Worm (Caenorhabditis elegans) whole organism, midembryonic: ENCODE measurements around the gene cone-1.

Experiments
- flt-1 ChIP-seq: fragments of 200-800 bp; sonication (Bioruptor generic); IDR thresholded peaks from 2 replicates; pipeline ENCODE4 v1.3.6; 2022; ENCODE audit warnings: missing genetic modification characterization, missing compliant biosample characterization
- tab-1 ChIP-seq: fragments of 200-800 bp; sonication (Bioruptor generic); IDR thresholded peaks from 2 replicates; pipeline ENCODE4 v1.3.6; 2022; ENCODE audit warnings: missing genetic modification characterization, missing compliant biosample characterization
- ztf-23 ChIP-seq: fragments of 200-800 bp; sonication (Bioruptor generic); IDR thresholded peaks from 2 replicates; pipeline ENCODE4 v1.3.6; 2022; ENCODE audit warnings: missing genetic modification reagents, missing genetic modification characterization, missing compliant biosample characterization

DNA sequence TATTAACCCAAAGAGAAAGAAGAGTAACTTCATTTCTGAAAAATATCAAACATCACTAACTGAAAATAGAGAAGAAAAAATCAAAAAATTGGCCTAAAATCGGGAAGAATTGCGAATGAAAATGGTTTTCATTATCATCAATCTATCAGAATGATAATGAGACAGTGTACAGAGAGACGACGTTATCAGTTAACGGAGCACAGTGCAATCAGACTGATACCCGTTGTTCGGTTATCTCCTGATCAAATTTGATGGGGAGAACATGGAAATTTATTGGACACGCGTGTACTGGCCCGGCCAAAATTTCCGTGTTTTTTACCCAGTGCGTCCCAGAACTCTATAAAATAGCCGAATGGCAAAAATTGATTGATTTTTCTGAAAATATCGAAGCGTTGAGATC, 22.5 kb upstream of the cone-1 start, which contains the start of gene Y54F10AM.8:
- no peak for TF ChIP-seq flt-1 (GFP tag; lab: Robert Waterston, UW)
- no peak for TF ChIP-seq tab-1
- no peak for TF ChIP-seq ztf-23 (GFP tag; lab: Robert Waterston, UW)
